Fruit fly (Drosophila melanogaster) Kc167 (cell line): ENCODE results near the gene NO66.

ENCODE experiments used
- Myc ChIP-seq: fragments of >200 bp; optimal IDR thresholded peaks from 2 replicates; lab custom pipeline; 2017; ENCODE audit warnings: missing external identifiers
- Sin3A ChIP-seq: fragments of >200 bp; optimal IDR thresholded peaks from 2 replicates; lab custom pipeline; 2018; ENCODE audit warnings: missing external identifiers
- h ChIP-seq: fragments of >200 bp; optimal IDR thresholded peaks from 3 replicates; lab custom pipeline; 2018; ENCODE audit warnings: missing external identifiers
- insv ChIP-seq: fragments of >200 bp; optimal IDR thresholded peaks from 3 replicates; lab custom pipeline; 2018; ENCODE audit warnings: missing external identifiers
- psq ChIP-seq: fragments of >200 bp; optimal IDR thresholded peaks from 2 replicates; lab custom pipeline; 2017; ENCODE audit warnings: missing external identifiers
- ttk ChIP-seq: sonication (Bioruptor generic); optimal IDR thresholded peaks from 2 replicates; lab custom pipeline; 2017; ENCODE audit warnings: missing external identifiers

Gene NO66

dm6 chrX:4323911-4324368 lies 4.7 kb downstream of the NO66 start:
- TF ChIP-seq insv (lab: Kevin White, UChicago) (no peak), Sin3A (lab: Kevin White, UChicago) (no peak), h (lab: Kevin White, UChicago) (no peak), psq (no peak), Myc (lab: Kevin White, UChicago) (no peak), ttk (lab: Kevin White, UChicago) (no peak)

- TF ChIP-seq Sin3A (lab: Kevin White, UChicago) = no peak
- no peak for TF ChIP-seq h (lab: Kevin White, UChicago)
- no peak for TF ChIP-seq Myc (lab: Kevin White, UChicago)
- TF ChIP-seq ttk (lab: Kevin White, UChicago) = no peak
- TF ChIP-seq psq = no peak
- no peak for TF ChIP-seq insv (lab: Kevin White, UChicago)
These were observed 5.5 kb downstream of the NO66 start for dm6 chrX:4324781-4325180.

dm6 chrX:4325346-4325745 lies 6.1 kb downstream of the NO66 start:
- TF ChIP-seq ttk (lab: Kevin White, UChicago) (no peak), Sin3A (lab: Kevin White, UChicago) (no peak)

- TF ChIP-seq insv (lab: Kevin White, UChicago) (no peak), Sin3A (lab: Kevin White, UChicago) (no peak)
These were observed 10.1 kb downstream of the NO66 start, which contains the start of gene CG12693 for dm6 chrX:4329357-4329756. Gene CG12693, minus strand, starts transcription at chrX:4329457.

- TF ChIP-seq insv (lab: Kevin White, UChicago) = no peak
- no peak for TF ChIP-seq h (lab: Kevin White, UChicago)
- TF ChIP-seq psq = no peak
- no peak for TF ChIP-seq Myc (lab: Kevin White, UChicago)
- TF ChIP-seq ttk (lab: Kevin White, UChicago) = no peak
- no peak for TF ChIP-seq Sin3A (lab: Kevin White, UChicago)
These were observed 10.6 kb downstream of the NO66 start for dm6 chrX:4329809-4330208.

dm6 chrX:4358515-4358914 lies 39.3 kb downstream of the NO66 start:
- TF ChIP-seq Sin3A (lab: Kevin White, UChicago) = no peak
- no peak for TF ChIP-seq ttk (lab: Kevin White, UChicago)
- no peak for TF ChIP-seq Myc (lab: Kevin White, UChicago)
- no peak for TF ChIP-seq psq
- TF ChIP-seq insv (lab: Kevin White, UChicago) = no peak
- TF ChIP-seq h (lab: Kevin White, UChicago) = no peak

- TF ChIP-seq Myc (lab: Kevin White, UChicago) (no peak), ttk (lab: Kevin White, UChicago) (no peak), insv (lab: Kevin White, UChicago) (no peak)
These were observed 47.0 kb downstream of the NO66 start, which contains the start of gene CG3626 for dm6 chrX:4366196-4366595. Gene CG3626, plus strand, starts transcription at chrX:4366417.
